Worm (Caenorhabditis elegans): ENCODE data around the gene F16H6.8.

ce11 chrV:18212848-18213247 lies 3.2 kb downstream of the F16H6.8 start:
- no peak for TF ChIP-seq ztf-11 (tag; optimal IDR thresholded peaks at IDR 0.05)
- TF ChIP-seq unc-62 (GFP tag; optimal IDR thresholded peaks at IDR 0.05), result no peak
- no peak for TF ChIP-seq elt-3 (tag; optimal IDR thresholded peaks at IDR 0.05)
- no peak for TF ChIP-seq nhr-28 (tag; optimal IDR thresholded peaks at IDR 0.05)
- no peak for TF ChIP-seq nhr-76 (tag; optimal IDR thresholded peaks at IDR 0.05)

Data from whole organism, mixed stage, embryonic.